Fruit fly (Drosophila melanogaster): Measurements from ENCODE around the gene CG12321.
A peak's percentile ranks its signal among the peaks of the same experiment; 100 is the strongest.

The CG12321 gene

dm6 chr3R:18220211-18220749 lies 31.8 kb upstream of the CG12321 start, which contains the start of the genes CG7988 and CG7183 (continued):
- TF ChIP-seq topi (GFP tag; optimal IDR thresholded peaks at IDR 0.05) (peak; percentile 98), Eip75B (GFP tag; optimal IDR thresholded peaks at IDR 0.05) (peak; percentile 98), CG6276 (GFP tag; optimal IDR thresholded peaks at IDR 0.05) (peak; percentile 88), Sox14 (GFP tag; optimal IDR thresholded peaks at IDR 0.05) (peak; percentile 98), net (GFP tag; optimal IDR thresholded peaks at IDR 0.05) (peak; percentile 97), Hr39 (GFP tag; optimal IDR thresholded peaks at IDR 0.05) (peak; percentile 98), Eip93F (GFP tag; optimal IDR thresholded peaks at IDR 0.05) (peak; percentile 82), CG32006 (GFP tag; optimal IDR thresholded peaks at IDR 0.05) (peak; percentile 98), CG10631 (GFP tag; optimal IDR thresholded peaks at IDR 0.05) (peak; percentile 99), CG7368 (GFP tag; optimal IDR thresholded peaks at IDR 0.05) (peak; percentile 93), eg (GFP tag; IDR thresholded peaks at IDR 0.05) (peak; percentile 99), lz (GFP tag; optimal IDR thresholded peaks at IDR 0.05) (peak; percentile 99), CG8632 (GFP tag; optimal IDR thresholded peaks at IDR 0.05) (peak; percentile 98), Gug (GFP tag; IDR thresholded peaks at IDR 0.05) (peak; percentile 99), Met (GFP tag; optimal IDR thresholded peaks at IDR 0.05) (peak; percentile 98), Ets96B (tag; optimal IDR thresholded peaks at IDR 0.05) (peak; percentile 98), CG3032 (tag; optimal IDR thresholded peaks at IDR 0.05) (peak; percentile 99), ss (GFP tag; optimal IDR thresholded peaks at IDR 0.05) (peak; percentile 86 to 95), Blimp-1 (GFP tag; optimal IDR thresholded peaks at IDR 0.05) (peak; percentile 85), CG8119 (GFP tag; IDR thresholded peaks at IDR 0.05) (peak; percentile 97), CG4318 (GFP tag; optimal IDR thresholded peaks at IDR 0.05) (no peak), CG9139 (GFP tag; optimal IDR thresholded peaks at IDR 0.05) (peak; percentile 93), CG16779 (tag; optimal IDR thresholded peaks at IDR 0.05) (peak; percentile 89), pdm3 (GFP tag; optimal IDR thresholded peaks at IDR 0.05) (peak; percentile 99), Lpt (GFP tag; optimal IDR thresholded peaks at IDR 0.05) (peak; percentile 92), OdsH (GFP tag; optimal IDR thresholded peaks at IDR 0.05) (peak; percentile 99), salr (GFP tag; optimal IDR thresholded peaks at IDR 0.05) (peak; percentile 92 to 97), CG10669 (GFP tag; optimal IDR thresholded peaks at IDR 0.05) (peak; percentile 97), Hr4 (GFP tag; optimal IDR thresholded peaks at IDR 0.05) (peak; percentile 98), fkh (GFP tag; optimal IDR thresholded peaks at IDR 0.05) (peak; percentile 98), CG6808 (GFP tag; optimal IDR thresholded peaks at IDR 0.05) (peak; percentile 93), dac (GFP tag; optimal IDR thresholded peaks at IDR 0.05) (peak; percentile 80), achi (GFP tag; optimal IDR thresholded peaks at IDR 0.05) (peak; percentile 97), svp (GFP tag) (peak; percentile 99), fd59A (GFP tag; optimal IDR thresholded peaks at IDR 0.05) (peak; percentile 95), Smox (GFP tag; optimal IDR thresholded peaks at IDR 0.05) (peak; percentile 98)

dm6 chr3R:18215900-18216299 lies 27.4 kb upstream of the CG12321 start, which contains the start of gene CG14314:
Gene CG14314, plus strand, starts transcription at chr3R:18216142.
- TF ChIP-seq CG10669 (GFP tag; optimal IDR thresholded peaks at IDR 0.05) (no peak), cyc (GFP tag; optimal IDR thresholded peaks at IDR 0.05) (no peak), eg (GFP tag; IDR thresholded peaks at IDR 0.05) (no peak), Smox (GFP tag; optimal IDR thresholded peaks at IDR 0.05) (no peak), topi (GFP tag; optimal IDR thresholded peaks at IDR 0.05) (no peak), Hr4 (GFP tag; optimal IDR thresholded peaks at IDR 0.05) (no peak), dsx (GFP tag; optimal IDR thresholded peaks at IDR 0.05; ENCODE audit: poor library complexity, severe bottlenecking) (no peak), Eip93F (GFP tag; optimal IDR thresholded peaks at IDR 0.05) (no peak), vri (GFP tag; optimal IDR thresholded peaks at IDR 0.05) (no peak), CG6808 (GFP tag; optimal IDR thresholded peaks at IDR 0.05) (no peak)
